Worm (Caenorhabditis elegans) whole organism, L4 larva: ENCODE results near the gene snr-3.

Experiments used
- T20F7.1 ChIP-seq: fragments of 200-800 bp; sonication (Bioruptor generic); optimal IDR thresholded peaks from 2 replicates; lab custom pipeline; 2018; ENCODE audit warnings: mild to moderate bottlenecking, missing genetic modification characterization, missing compliant biosample characterization
- Y75B8A.6 ChIP-seq: fragments of 200-800 bp; sonication (Bioruptor generic); IDR thresholded peaks from 2 replicates; pipeline ENCODE4 v1.3.6; 2022; ENCODE audit warnings: missing genetic modification reagents, missing genetic modification characterization, missing compliant biosample characterization
- arid-1 ChIP-seq: fragments of 200-800 bp; sonication (Bioruptor generic); conservative IDR thresholded peaks from 2 replicates; pipeline ENCODE4 v1.3.6; 2022; ENCODE audit warnings: missing genetic modification reagents, missing genetic modification characterization, missing compliant biosample characterization
- attf-4 ChIP-seq: sonication (generic microtip); optimal IDR thresholded peaks from 3 replicates; lab custom pipeline; 2017; ENCODE audit warnings: missing biosample characterization, missing genetic modification characterization
- ceh-20 ChIP-seq: fragments of 200-800 bp; sonication (Bioruptor generic); IDR thresholded peaks from 2 replicates; pipeline ENCODE4 v1.3.6; 2022; ENCODE audit warnings: missing genetic modification reagents, missing genetic modification characterization, missing compliant biosample characterization
- ceh-32 ChIP-seq: sonication (generic microtip); optimal IDR thresholded peaks from 2 replicates; lab custom pipeline; 2016; ENCODE audit warnings: mild to moderate bottlenecking, missing genetic modification characterization, missing compliant biosample characterization; ENCODE audit not compliant: poor library complexity
- ceh-44 ChIP-seq: fragments of 200-800 bp; sonication (Bioruptor generic); IDR thresholded peaks from 2 replicates; pipeline ENCODE4 v1.3.6; 2022; ENCODE audit warnings: missing genetic modification reagents, missing genetic modification characterization, missing compliant biosample characterization
- cey-2 ChIP-seq: sonication (generic microtip); optimal IDR thresholded peaks from 3 replicates; lab custom pipeline; 2017; ENCODE audit warnings: missing genetic modification characterization, mild to moderate bottlenecking, missing compliant biosample characterization, antibody characterized with exemption, borderline replicate concordance; ENCODE audit not compliant: insufficient read depth
- daf-16 ChIP-seq, 3 experiments: sonication (generic microtip); optimal IDR thresholded peaks; 2 replicates each; lab custom pipeline; 2016 to 2017; ENCODE audit warnings: missing genetic modification characterization in 3 of 3, missing genetic modification reagents in 3 of 3, mild to moderate bottlenecking in 2 of 3, missing compliant biosample characterization in 2 of 3, missing biosample characterization in 1 of 3, moderate library complexity in 1 of 3
- daf-19 ChIP-seq: fragments of 200-800 bp; sonication (Bioruptor generic); conservative IDR thresholded peaks from 2 replicates; pipeline ENCODE4 v1.3.6; 2022; ENCODE audit warnings: missing genetic modification characterization, missing compliant biosample characterization
- dve-1 ChIP-seq: sonication (generic microtip); optimal IDR thresholded peaks from 2 replicates; lab custom pipeline; 2017; ENCODE audit warnings: antibody characterized with exemption, mild to moderate bottlenecking, missing genetic modification characterization, missing compliant biosample characterization; ENCODE audit not compliant: insufficient read depth
- egl-27 ChIP-seq: sonication (generic microtip); optimal IDR thresholded peaks from 3 replicates; lab custom pipeline; 2017; ENCODE audit warnings: missing biosample characterization, missing genetic modification reagents, missing genetic modification characterization
- egl-43 ChIP-seq: fragments of 200-800 bp; sonication (Bioruptor generic); IDR thresholded peaks from 2 replicates; pipeline ENCODE4 v1.3.6; 2022; ENCODE audit warnings: missing genetic modification reagents, missing genetic modification characterization, missing compliant biosample characterization
- fkh-10 ChIP-seq: fragments of 150-350 bp; optimal IDR thresholded peaks from 2 replicates; lab custom pipeline; 2014; ENCODE audit warnings: missing biosample characterization, missing genetic modification reagents, missing genetic modification characterization
- hlh-30 ChIP-seq: sonication (generic microtip); optimal IDR thresholded peaks from 2 replicates; lab custom pipeline; 2017; ENCODE audit warnings: antibody characterized with exemption, mild to moderate bottlenecking, missing genetic modification characterization, missing compliant biosample characterization; ENCODE audit not compliant: insufficient read depth
- jun-1 ChIP-seq: fragments of 150-350 bp; optimal IDR thresholded peaks from 2 replicates; lab custom pipeline; 2014; ENCODE audit warnings: missing biosample characterization, missing genetic modification reagents, missing genetic modification characterization
- lir-3 ChIP-seq: sonication (generic microtip); optimal IDR thresholded peaks from 2 replicates; lab custom pipeline; 2016; ENCODE audit warnings: mild to moderate bottlenecking, missing genetic modification characterization, missing compliant biosample characterization
- madf-9 ChIP-seq: fragments of 200-800 bp; sonication (Bioruptor generic); conservative IDR thresholded peaks from 2 replicates; pipeline ENCODE4 v1.3.6; 2022; ENCODE audit warnings: missing genetic modification reagents, missing genetic modification characterization, missing compliant biosample characterization
- mdl-1 ChIP-seq, 2 experiments: fragments of 150-350 bp in 1 of 2; sonication (generic microtip) in 1 of 2; optimal IDR thresholded peaks; 2 replicates each; lab custom pipeline; 2014 to 2017; ENCODE audit warnings: missing biosample characterization in 2 of 2, missing genetic modification characterization in 2 of 2
- mdt-29 ChIP-seq: fragments of 200-800 bp; sonication (Bioruptor generic); IDR thresholded peaks from 2 replicates; pipeline ENCODE4 v1.3.6; 2022; ENCODE audit warnings: missing genetic modification reagents, missing genetic modification characterization, missing compliant biosample characterization
- mxl-3 ChIP-seq: fragments of 200-800 bp; sonication (Bioruptor generic); optimal IDR thresholded peaks from 2 replicates; lab custom pipeline; 2018; ENCODE audit warnings: mild to moderate bottlenecking, missing genetic modification characterization, missing compliant biosample characterization
- nhr-10 ChIP-seq: fragments of 150-350 bp; optimal IDR thresholded peaks from 2 replicates; lab custom pipeline; 2014; ENCODE audit warnings: missing biosample characterization, missing genetic modification characterization
- nhr-11 ChIP-seq: fragments of 150-350 bp; optimal IDR thresholded peaks from 2 replicates; lab custom pipeline; 2014; ENCODE audit warnings: missing biosample characterization, missing genetic modification characterization
- nhr-25 ChIP-seq: sonication (generic microtip); optimal IDR thresholded peaks from 2 replicates; lab custom pipeline; 2017; ENCODE audit warnings: missing genetic modification characterization, mild to moderate bottlenecking, missing compliant biosample characterization, antibody characterized with exemption, moderate library complexity, borderline replicate concordance; ENCODE audit not compliant: insufficient read depth
- nhr-28 ChIP-seq: fragments of 150-350 bp; optimal IDR thresholded peaks from 2 replicates; lab custom pipeline; 2014; ENCODE audit warnings: missing biosample characterization, missing genetic modification characterization
- nhr-76 ChIP-seq: fragments of 150-350 bp; optimal IDR thresholded peaks from 2 replicates; lab custom pipeline; 2014; ENCODE audit warnings: missing biosample characterization, missing genetic modification characterization
- pha-4 ChIP-seq, 2 experiments: fragments of 150-350 bp in 1 of 2; fragments of 200-800 bp in 1 of 2; sonication (Bioruptor generic) in 1 of 2; IDR thresholded peaks in 1 of 2; optimal IDR thresholded peaks in 1 of 2; 2 replicates each; pipeline versions ENCODE4 v1.3.6 to Lab custom; 2014 to 2022; ENCODE audit warnings: missing genetic modification characterization in 2 of 2, missing genetic modification reagents in 2 of 2, missing biosample characterization in 1 of 2, missing compliant biosample characterization in 1 of 2
- php-3 ChIP-seq: fragments of 200-800 bp; sonication (Bioruptor generic); IDR thresholded peaks from 2 replicates; pipeline ENCODE4 v1.3.6; 2022; ENCODE audit warnings: missing genetic modification reagents, missing genetic modification characterization, missing compliant biosample characterization
- pqm-1 ChIP-seq: sonication (generic microtip); optimal IDR thresholded peaks from 2 replicates; lab custom pipeline; 2017; ENCODE audit warnings: missing biosample characterization, missing genetic modification characterization
- tra-1 ChIP-seq: fragments of 200-800 bp; sonication (Bioruptor generic); IDR thresholded peaks from 2 replicates; pipeline ENCODE4 v1.3.6; 2022; ENCODE audit warnings: missing genetic modification reagents, missing genetic modification characterization, missing compliant biosample characterization
- unc-62 ChIP-seq, 3 experiments: fragments of 150-350 bp in 1 of 3; sonication (generic microtip); optimal IDR thresholded peaks in 2 of 3; peaks in 1 of 3; 1 replicate in 1 of 3; 2 replicates in 2 of 3; lab custom pipeline; 2014 to 2017; ENCODE audit warnings: missing biosample characterization in 3 of 3, missing genetic modification characterization in 3 of 3, missing genetic modification reagents in 3 of 3, missing genotype in 1 of 3
- zfp-2 ChIP-seq: sonication (generic microtip); optimal IDR thresholded peaks from 2 replicates; lab custom pipeline; 2016; ENCODE audit warnings: mild to moderate bottlenecking, missing genetic modification characterization, missing compliant biosample characterization
- zfp-3 ChIP-seq: fragments of 200-800 bp; sonication (Bioruptor generic); conservative IDR thresholded peaks from 2 replicates; pipeline ENCODE4 v1.3.6; 2022; ENCODE audit warnings: missing genetic modification reagents, missing genetic modification characterization, missing compliant biosample characterization
- zip-11 ChIP-seq: fragments of 200-800 bp; sonication (Bioruptor generic); IDR thresholded peaks from 2 replicates; pipeline ENCODE4 v1.3.6; 2022; ENCODE audit warnings: missing genetic modification characterization, missing compliant biosample characterization
- zip-2 ChIP-seq: fragments of 150-350 bp; optimal IDR thresholded peaks from 2 replicates; lab custom pipeline; 2014; ENCODE audit warnings: missing biosample characterization, missing genetic modification characterization
- ztf-11 ChIP-seq: fragments of 150-350 bp; optimal IDR thresholded peaks from 2 replicates; lab custom pipeline; 2014; ENCODE audit warnings: missing biosample characterization, missing genetic modification characterization
- ztf-7 ChIP-seq: fragments of 150-350 bp; optimal IDR thresholded peaks from 2 replicates; lab custom pipeline; 2014; ENCODE audit warnings: missing biosample characterization, missing genetic modification characterization

snr-3 gene

DNA sequence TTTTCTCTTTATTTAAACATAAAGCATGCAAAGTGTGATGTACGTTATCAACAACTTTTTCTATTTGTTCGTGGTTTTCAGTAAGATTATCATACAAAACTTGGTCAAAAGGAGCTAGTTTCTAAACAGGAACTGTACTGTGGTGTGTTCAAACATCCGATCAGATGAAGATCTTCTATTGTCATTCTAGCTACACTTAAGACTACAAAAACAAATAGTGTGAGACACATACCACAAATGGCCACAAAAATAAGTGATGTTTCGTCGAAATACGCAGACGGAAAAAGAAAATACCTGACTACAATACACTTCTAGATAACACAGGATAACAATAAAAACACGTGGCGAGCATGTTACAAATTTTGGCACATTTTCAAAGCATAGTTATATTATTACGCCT is 40.9 kb downstream of the snr-3 start (continued):
- TF ChIP-seq tra-1 (GFP tag; lab: Robert Waterston, UW) (no peak), zip-11 (GFP tag; lab: Robert Waterston, UW) (no peak), pqm-1 (peak; percentile 82), php-3 (GFP tag; lab: Robert Waterston, UW) (no peak), ceh-44 (no peak)

- TF ChIP-seq arid-1: no peak
- no peak for TF ChIP-seq madf-9
- no peak for TF ChIP-seq dve-1 (tag; lab: Kevin White, UChicago)
- peak in 1 of 2 experiments; percentile 99 for TF ChIP-seq unc-62 (GFP tag; optimal IDR thresholded peaks at IDR 0.05 in 1 of 2; lab: Kevin White, UChicago)
- TF ChIP-seq unc-62 (tag; optimal IDR thresholded peaks at IDR 0.05; lab: Kevin White, UChicago): no peak
- no peak for TF ChIP-seq ceh-32 (tag; lab: Kevin White, UChicago)
- 0 out of 2 replicates have a peak, but pooled peaks have one; percentile 54 for TF ChIP-seq zfp-3
- TF ChIP-seq hlh-30 (tag; lab: Kevin White, UChicago): peak; percentile 57
- TF ChIP-seq nhr-25: peak; percentile 41
- peak in 1 of 2 experiments; percentile 10 for TF ChIP-seq mdl-1 (tag; optimal IDR thresholded peaks at IDR 0.05; lab: Kevin White, UChicago)
- TF ChIP-seq nhr-28: peak; percentile 39
- TF ChIP-seq, all 104 proteins: peak for 6
Observed at ce11 chrII:6448189-6448588, 41.4 kb downstream of the snr-3 start.

DNA sequence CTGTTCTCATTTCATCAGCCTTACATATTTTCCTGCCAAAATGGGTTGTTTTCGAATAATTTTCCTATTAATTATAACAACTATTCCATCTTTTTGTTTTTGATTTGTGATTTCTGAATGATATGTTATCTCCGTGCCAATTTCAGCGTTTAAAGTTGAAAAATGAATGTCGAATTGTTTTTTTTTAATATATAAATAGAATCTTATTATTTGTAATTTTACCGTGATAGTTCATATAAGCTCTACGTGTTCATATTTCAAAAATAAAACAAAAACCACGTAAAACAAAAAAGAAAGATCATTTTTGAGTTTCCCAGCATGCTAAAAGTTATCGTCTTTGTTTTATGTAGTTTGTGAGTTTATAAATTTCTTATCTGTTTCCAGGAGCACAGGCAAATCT is 45.9 kb downstream of the snr-3 start, which contains the start of gene K06A1.2:
TSS of gene K06A1.2 (plus strand) at position 301 of the 400 bp plus-strand sequence.
- TF ChIP-seq ztf-11 (no peak), lir-3 (tag; lab: Kevin White, UChicago) (no peak), daf-19 (GFP tag; lab: Robert Waterston, UW) (no peak), cey-2 (tag; lab: Kevin White, UChicago) (no peak), mxl-3 (GFP tag; lab: Kevin White, UChicago) (no peak), nhr-11 (no peak), pha-4 (GFP tag; IDR thresholded peaks at IDR 0.05; lab: Robert Waterston, UW) (no peak), pha-4 (tag; optimal IDR thresholded peaks at IDR 0.05; lab: Kevin White, UChicago) (no peak), zip-2 (tag; lab: Kevin White, UChicago) (no peak), hlh-30 (tag; lab: Kevin White, UChicago) (no peak), nhr-28 (no peak), jun-1 (tag; lab: Kevin White, UChicago) (no peak), attf-4 (tag; lab: Kevin White, UChicago) (no peak), daf-16 (GFP tag; optimal IDR thresholded peaks at IDR 0.05; lab: Kevin White, UChicago) (no peak), daf-16 (tag; optimal IDR thresholded peaks at IDR 0.05; lab: Kevin White, UChicago) (no peak), T20F7.1 (no peak), mdt-29 (GFP tag; lab: Robert Waterston, UW) (no peak)

- TF ChIP-seq egl-43 (GFP tag; lab: Robert Waterston, UW): no peak
- TF ChIP-seq nhr-10 (tag; lab: Kevin White, UChicago): no peak
- TF ChIP-seq nhr-76: no peak
- TF ChIP-seq pha-4 (GFP tag; IDR thresholded peaks at IDR 0.05; lab: Robert Waterston, UW): no peak
- no peak for TF ChIP-seq pha-4 (tag; optimal IDR thresholded peaks at IDR 0.05; lab: Kevin White, UChicago)
- no peak for TF ChIP-seq ceh-20
- no peak for TF ChIP-seq ztf-7 (tag; lab: Kevin White, UChicago)
- no peak for TF ChIP-seq zfp-2 (tag; lab: Kevin White, UChicago)
- no peak for TF ChIP-seq fkh-10
- TF ChIP-seq Y75B8A.6 (GFP tag; lab: Robert Waterston, UW): no peak
- TF ChIP-seq egl-27 (tag; lab: Kevin White, UChicago): no peak
- TF ChIP-seq, all 104 proteins: peak for 0
Observed at ce11 chrII:6441128-6441527, 48.4 kb downstream of the snr-3 start, which contains the start of gene cutl-16. cutl-16 (plus strand) TSS chrII:6441428.
